Worm (Caenorhabditis elegans) whole organism, early embryonic: Measurements from ENCODE around the gene hex-1.

ENCODE experiments used
- B0310.2 ChIP-seq: sonication (generic microtip); optimal IDR thresholded peaks from 2 replicates; lab custom pipeline; 2016; ENCODE audit warnings: mild to moderate bottlenecking, missing genetic modification characterization, missing compliant biosample characterization
- F13C5.2 ChIP-seq: sonication (generic microtip); optimal IDR thresholded peaks from 2 replicates; lab custom pipeline; 2017; ENCODE audit warnings: mild to moderate bottlenecking, missing genetic modification characterization, inconsistent platforms, missing compliant biosample characterization
- aly-1 ChIP-seq: sonication (generic microtip); optimal IDR thresholded peaks from 2 replicates; lab custom pipeline; 2016; ENCODE audit warnings: missing genetic modification characterization, missing compliant biosample characterization
- ama-1 ChIP-seq: fragments of 150-350 bp; optimal IDR thresholded peaks from 2 replicates; lab custom pipeline; 2014
- ceh-13 ChIP-seq: fragments of 200-800 bp; sonication (Bioruptor generic); optimal IDR thresholded peaks from 2 replicates; lab custom pipeline; 2018; ENCODE audit warnings: mild to moderate bottlenecking, missing genetic modification characterization, missing compliant biosample characterization
- ceh-36 ChIP-seq: sonication (generic microtip); optimal IDR thresholded peaks from 2 replicates; lab custom pipeline; 2016; ENCODE audit warnings: missing genetic modification characterization, inconsistent platforms, missing compliant biosample characterization
- ets-7 ChIP-seq: sonication (generic microtip); optimal IDR thresholded peaks from 2 replicates; lab custom pipeline; 2016; ENCODE audit warnings: missing genotype, missing genetic modification characterization, missing compliant biosample characterization
- flt-1 ChIP-seq: fragments of 200-800 bp; sonication (Bioruptor generic); IDR thresholded peaks from 2 replicates; pipeline ENCODE4 v1.3.6; 2022; ENCODE audit warnings: missing genetic modification characterization, missing compliant biosample characterization
- hmbx-1 ChIP-seq: sonication (generic microtip); optimal IDR thresholded peaks from 2 replicates; lab custom pipeline; 2016; ENCODE audit warnings: mild to moderate bottlenecking, missing genetic modification characterization, missing compliant biosample characterization
- hmg-4 ChIP-seq: fragments of 200-800 bp; sonication (Bioruptor generic); optimal IDR thresholded peaks from 2 replicates; lab custom pipeline; 2018; ENCODE audit warnings: mild to moderate bottlenecking, missing genetic modification characterization, missing compliant biosample characterization
- hnd-1 ChIP-seq: sonication (generic microtip); optimal IDR thresholded peaks from 2 replicates; lab custom pipeline; 2016; ENCODE audit warnings: missing genetic modification characterization, missing compliant biosample characterization
- pes-1 ChIP-seq: fragments of 200-800 bp; sonication (Bioruptor generic); IDR thresholded peaks from 2 replicates; pipeline ENCODE4 v1.3.6; 2022; ENCODE audit warnings: missing genetic modification reagents, missing genetic modification characterization, missing compliant biosample characterization
- scrt-1 ChIP-seq: fragments of 200-800 bp; sonication (Bioruptor generic); IDR thresholded peaks from 2 replicates; pipeline ENCODE4 v1.3.6; 2022; ENCODE audit warnings: missing genetic modification characterization, missing compliant biosample characterization
- sea-1 ChIP-seq: fragments of 200-800 bp; sonication (Bioruptor generic); conservative IDR thresholded peaks from 2 replicates; pipeline ENCODE4 v1.3.6; 2022; ENCODE audit warnings: missing genetic modification characterization, missing compliant biosample characterization
- tbx-11 ChIP-seq: fragments of 200-800 bp; sonication (Bioruptor generic); IDR thresholded peaks from 2 replicates; pipeline ENCODE4 v1.3.6; 2022; ENCODE audit warnings: missing genetic modification characterization, missing compliant biosample characterization
- tbx-37 ChIP-seq: fragments of 200-800 bp; sonication (Bioruptor generic); conservative IDR thresholded peaks from 2 replicates; pipeline ENCODE4 v1.3.6; 2022; ENCODE audit warnings: missing genetic modification reagents, missing genetic modification characterization, missing compliant biosample characterization
- tra-4 ChIP-seq: sonication (generic microtip); optimal IDR thresholded peaks from 2 replicates; lab custom pipeline; 2017; ENCODE audit warnings: missing genetic modification characterization, missing compliant biosample characterization

The hex-1 gene

ce11 chrX:2212141-2212540, 8.8 kb upstream of the hex-1 start:
- TF ChIP-seq tra-4 (no peak), flt-1 (GFP tag; lab: Robert Waterston, UW) (no peak), aly-1 (tag; lab: Kevin White, UChicago) (no peak)

DNA sequence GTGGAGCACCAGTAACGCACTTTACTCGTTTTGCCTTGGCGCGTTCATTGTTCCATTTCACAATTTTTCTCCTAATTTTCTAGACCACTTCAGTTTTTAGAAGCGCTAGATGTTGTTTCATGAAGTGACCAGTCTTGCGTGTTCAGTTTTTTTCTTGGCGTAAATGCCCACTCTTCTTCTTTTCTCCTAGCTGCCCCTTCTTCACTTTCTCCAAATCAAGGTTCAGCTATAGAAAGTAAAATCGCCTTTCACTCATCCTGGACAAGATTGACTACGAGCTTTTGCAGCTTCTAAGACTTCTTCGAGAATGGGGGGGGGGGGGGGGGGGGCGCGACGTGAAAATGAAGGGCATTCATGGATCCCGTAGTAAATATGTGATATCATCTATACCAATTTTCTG, 8.2 kb upstream of the hex-1 start:
- TF ChIP-seq ets-7 (tag; lab: Kevin White, UChicago) (no peak), ceh-13 (GFP tag; lab: Kevin White, UChicago) (no peak), tbx-37 (GFP tag; lab: Robert Waterston, UW) (no peak), ceh-36 (tag; lab: Kevin White, UChicago) (no peak), scrt-1 (GFP tag; lab: Robert Waterston, UW) (no peak), hnd-1 (no peak), tra-4 (no peak), aly-1 (tag; lab: Kevin White, UChicago) (no peak), F13C5.2 (no peak), pes-1 (no peak), flt-1 (GFP tag; lab: Robert Waterston, UW) (no peak), tbx-11 (no peak), ama-1 (lab: Kevin White, UChicago) (no peak), B0310.2 (tag; lab: Kevin White, UChicago) (no peak), sea-1 (no peak)

DNA sequence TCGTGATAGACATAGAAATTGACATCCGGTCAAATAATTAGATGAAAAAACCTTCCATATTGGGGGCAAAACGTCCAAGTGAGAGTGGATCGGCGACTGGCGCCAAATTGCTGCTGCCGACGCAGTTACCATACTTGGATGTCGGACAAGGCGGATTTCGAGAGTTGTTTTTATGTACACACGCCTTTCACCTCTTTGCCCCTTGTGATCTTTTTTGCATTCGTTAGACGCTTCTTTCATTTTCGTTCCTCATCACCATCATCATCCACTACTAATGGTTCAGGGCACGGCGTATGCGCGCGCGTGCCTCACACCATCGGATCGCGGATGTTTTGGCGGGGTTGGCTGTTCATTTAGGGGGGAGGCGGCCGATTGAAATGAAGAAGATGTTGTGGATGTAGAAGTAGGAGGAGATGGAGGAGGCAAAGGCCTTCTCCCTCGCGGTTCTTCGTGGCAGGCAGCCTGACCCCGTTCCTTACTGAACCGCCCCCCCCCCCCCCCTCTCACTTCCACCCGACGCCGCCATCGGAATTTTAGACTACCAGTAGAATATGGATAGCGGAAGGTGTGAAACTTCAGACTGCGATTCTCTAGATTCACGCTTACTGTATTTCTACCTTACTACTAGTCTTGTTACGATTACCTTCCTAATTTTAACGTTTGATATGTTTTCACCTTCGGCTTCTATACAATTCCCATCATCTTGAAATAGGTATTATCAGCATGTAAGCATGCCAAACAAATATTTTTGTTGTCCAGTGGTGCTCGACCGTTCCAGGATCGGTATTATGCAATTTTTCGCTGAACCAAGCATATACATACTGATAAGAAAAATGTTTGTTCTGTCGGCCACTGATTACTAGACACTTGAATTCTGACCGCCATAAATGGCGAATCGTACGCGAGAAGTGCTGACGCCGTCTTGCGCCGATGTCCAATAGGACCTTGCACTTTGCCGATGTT, 7.3 kb upstream of the hex-1 start:
- TF ChIP-seq tbx-37 (GFP tag; lab: Robert Waterston, UW) (no peak), flt-1 (GFP tag; lab: Robert Waterston, UW) (no peak), scrt-1 (GFP tag; lab: Robert Waterston, UW) (no peak), F13C5.2 (no peak)

DNA sequence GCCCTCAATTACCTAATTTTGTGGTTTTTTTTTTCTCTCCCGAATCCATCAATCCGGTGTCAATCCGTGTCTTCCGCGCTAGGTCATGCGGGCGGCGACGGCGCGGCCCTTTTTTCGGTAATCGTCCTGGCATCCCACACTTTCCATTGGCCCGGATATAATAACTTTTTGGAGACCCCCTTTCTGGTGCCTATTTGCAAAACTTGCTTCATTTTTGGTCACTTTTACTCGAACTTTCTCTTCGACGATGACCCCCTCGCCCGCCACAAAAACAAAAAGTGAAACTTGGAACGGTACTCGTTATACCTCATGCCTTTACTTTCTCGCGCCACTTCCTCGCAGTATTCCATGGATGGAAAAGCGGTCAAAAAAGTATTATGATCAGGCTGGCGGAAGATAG, 6.5 kb upstream of the hex-1 start:
- TF ChIP-seq hmg-4 (GFP tag; lab: Kevin White, UChicago) (no peak), B0310.2 (tag; lab: Kevin White, UChicago) (no peak), sea-1 (no peak), hmbx-1 (no peak), pes-1 (no peak), hnd-1 (no peak), aly-1 (tag; lab: Kevin White, UChicago) (no peak), ceh-13 (GFP tag; lab: Kevin White, UChicago) (no peak), ama-1 (lab: Kevin White, UChicago) (no peak), scrt-1 (GFP tag; lab: Robert Waterston, UW) (no peak), ets-7 (tag; lab: Kevin White, UChicago) (no peak), tbx-37 (GFP tag; lab: Robert Waterston, UW) (no peak), flt-1 (GFP tag; lab: Robert Waterston, UW) (no peak), tra-4 (no peak), F13C5.2 (no peak), tbx-11 (no peak), ceh-36 (tag; lab: Kevin White, UChicago) (no peak)

DNA sequence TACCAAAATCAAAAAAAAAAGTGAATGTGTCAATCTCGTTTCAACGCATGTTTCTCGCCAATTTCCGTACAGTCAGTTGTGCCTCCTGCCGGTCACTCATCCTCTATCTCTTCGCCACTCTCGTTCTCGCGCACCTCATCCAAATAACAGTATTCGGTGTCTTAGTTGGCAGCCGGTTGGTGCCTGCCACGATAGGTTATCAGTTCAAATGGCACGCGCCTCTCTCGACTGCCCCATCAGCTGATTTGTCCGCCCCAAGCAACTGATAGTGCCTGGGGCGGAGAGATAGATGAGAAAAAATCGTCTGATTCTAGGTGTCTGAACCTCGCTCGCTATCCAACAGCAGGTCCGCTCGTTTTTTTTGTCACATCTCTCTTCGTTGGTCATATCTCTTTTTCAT, 5.8 kb upstream of the hex-1 start:
- TF ChIP-seq sea-1 (no peak), aly-1 (tag; lab: Kevin White, UChicago) (no peak)

DNA sequence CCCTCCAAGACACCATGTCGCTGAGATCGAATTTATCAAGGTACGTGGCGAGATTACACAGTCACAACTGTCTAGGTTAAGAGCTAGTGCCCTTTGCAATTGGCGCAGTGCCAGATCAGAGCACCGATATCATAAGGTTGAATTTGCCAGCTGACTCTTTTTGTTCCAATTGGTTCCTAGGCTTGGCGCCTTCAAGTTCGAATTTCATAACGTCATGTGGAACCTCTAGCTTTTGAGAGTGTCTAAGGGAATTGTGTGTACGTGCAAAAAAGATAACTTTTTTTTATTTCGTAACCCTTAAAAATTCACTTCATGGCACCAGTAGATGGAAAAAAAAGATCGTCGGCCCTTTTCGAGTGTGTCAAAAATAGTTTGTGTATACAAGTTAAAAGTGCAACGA, 4.7 kb upstream of the hex-1 start:
- no peak for TF ChIP-seq flt-1 (GFP tag; lab: Robert Waterston, UW)
- no peak for TF ChIP-seq B0310.2 (tag; lab: Kevin White, UChicago)
- TF ChIP-seq hmbx-1 = no peak

ce11 chrX:2216662-2217061, 4.3 kb upstream of the hex-1 start:
- TF ChIP-seq sea-1 (no peak), ama-1 (lab: Kevin White, UChicago) (no peak), pes-1 (peak; percentile 30; the same call in 1 of the 2 replicates), hmg-4 (GFP tag; lab: Kevin White, UChicago) (peak; percentile 31), aly-1 (tag; lab: Kevin White, UChicago) (peak; percentile 3), hnd-1 (no peak), tbx-11 (no peak), flt-1 (GFP tag; lab: Robert Waterston, UW) (no peak), scrt-1 (GFP tag; lab: Robert Waterston, UW) (peak; percentile 61; the same call in 1 of the 2 replicates)

ce11 chrX:2219006-2219405, 1.9 kb upstream of the hex-1 start:
- TF ChIP-seq F13C5.2 (no peak), tbx-37 (GFP tag; lab: Robert Waterston, UW) (no peak), hmg-4 (GFP tag; lab: Kevin White, UChicago) (no peak), ceh-13 (GFP tag; lab: Kevin White, UChicago) (no peak), flt-1 (GFP tag; lab: Robert Waterston, UW) (no peak), ceh-36 (tag; lab: Kevin White, UChicago) (no peak), scrt-1 (GFP tag; lab: Robert Waterston, UW) (no peak), B0310.2 (tag; lab: Kevin White, UChicago) (no peak), tra-4 (no peak), ets-7 (tag; lab: Kevin White, UChicago) (no peak), hnd-1 (no peak), aly-1 (tag; lab: Kevin White, UChicago) (no peak), tbx-11 (no peak), hmbx-1 (no peak), pes-1 (no peak), ama-1 (lab: Kevin White, UChicago) (no peak), sea-1 (no peak)
